Fruit fly (Drosophila melanogaster) whole organism: ENCODE measurements around the gene AP-1sigma.

Source experiments
- CG8478 ChIP-seq: fragments of >200 bp; optimal IDR thresholded peaks from 2 replicates; lab custom pipeline; 2018; ENCODE audit warnings: inconsistent platforms
- Dll ChIP-seq: fragments of >200 bp; optimal IDR thresholded peaks from 2 replicates; lab custom pipeline; 2017
- EcR ChIP-seq, 2 experiments: fragments of >200 bp; optimal IDR thresholded peaks; 2 replicates each; lab custom pipeline; 2017; ENCODE audit warnings: missing biosample characterization in 2 of 2, missing genetic modification characterization in 2 of 2, missing genetic modification reagents in 2 of 2
- pan ChIP-seq: fragments of >200 bp; optimal IDR thresholded peaks from 2 replicates; lab custom pipeline; 2017
- psq ChIP-seq: fragments of >200 bp; optimal IDR thresholded peaks from 2 replicates; lab custom pipeline; 2017
- usp ChIP-seq: fragments of >200 bp; optimal IDR thresholded peaks from 2 replicates; lab custom pipeline; 2017; ENCODE audit warnings: missing biosample characterization, missing genetic modification characterization, mixed read lengths

The AP-1sigma gene

DNA sequence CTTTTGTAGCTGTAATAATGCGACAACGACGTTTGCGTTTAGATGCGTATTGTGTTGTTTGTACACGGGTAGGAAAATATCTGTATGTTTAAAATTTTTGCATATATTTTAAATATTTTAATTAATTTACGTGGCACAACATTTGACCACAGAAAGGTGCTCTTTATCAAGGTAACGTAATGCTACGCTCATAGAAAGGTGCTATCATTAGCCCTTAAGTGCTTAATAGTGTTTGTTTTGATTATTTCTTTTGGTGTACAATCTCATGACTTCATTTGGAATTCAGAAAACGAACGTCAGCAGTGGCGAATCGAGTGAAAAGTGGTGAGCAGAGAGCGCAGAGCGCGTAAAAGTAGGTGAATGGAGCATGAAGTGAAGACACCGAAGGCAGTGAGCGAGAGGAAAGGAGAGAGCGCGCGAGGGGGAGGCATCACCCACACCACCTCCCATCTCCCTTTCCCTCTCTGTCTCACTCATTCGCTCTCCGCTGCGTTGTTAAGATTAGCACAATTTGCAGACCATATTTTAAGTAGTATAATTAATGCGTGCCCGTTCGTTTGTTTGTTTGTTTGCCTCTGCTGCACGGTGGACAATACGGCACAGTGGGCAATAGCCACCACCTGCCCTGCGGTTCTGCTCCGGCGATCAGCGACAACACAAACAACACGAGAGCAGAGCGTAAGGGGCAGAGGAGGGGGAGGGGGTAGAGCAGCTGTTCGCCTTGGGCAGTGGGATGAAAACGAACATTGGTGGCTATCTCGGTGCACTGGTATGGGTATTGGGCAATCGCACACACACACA is 36.5 kb upstream of the AP-1sigma start:
- no peak for TF ChIP-seq EcR (GFP tag; optimal IDR thresholded peaks at IDR 0.05; lab: Kevin White, UChicago)
- no peak for TF ChIP-seq usp
- no peak for TF ChIP-seq Dll
- no peak for TF ChIP-seq pan (lab: Kevin White, UChicago)
- TF ChIP-seq psq, result no peak
- no peak for TF ChIP-seq CG8478

DNA sequence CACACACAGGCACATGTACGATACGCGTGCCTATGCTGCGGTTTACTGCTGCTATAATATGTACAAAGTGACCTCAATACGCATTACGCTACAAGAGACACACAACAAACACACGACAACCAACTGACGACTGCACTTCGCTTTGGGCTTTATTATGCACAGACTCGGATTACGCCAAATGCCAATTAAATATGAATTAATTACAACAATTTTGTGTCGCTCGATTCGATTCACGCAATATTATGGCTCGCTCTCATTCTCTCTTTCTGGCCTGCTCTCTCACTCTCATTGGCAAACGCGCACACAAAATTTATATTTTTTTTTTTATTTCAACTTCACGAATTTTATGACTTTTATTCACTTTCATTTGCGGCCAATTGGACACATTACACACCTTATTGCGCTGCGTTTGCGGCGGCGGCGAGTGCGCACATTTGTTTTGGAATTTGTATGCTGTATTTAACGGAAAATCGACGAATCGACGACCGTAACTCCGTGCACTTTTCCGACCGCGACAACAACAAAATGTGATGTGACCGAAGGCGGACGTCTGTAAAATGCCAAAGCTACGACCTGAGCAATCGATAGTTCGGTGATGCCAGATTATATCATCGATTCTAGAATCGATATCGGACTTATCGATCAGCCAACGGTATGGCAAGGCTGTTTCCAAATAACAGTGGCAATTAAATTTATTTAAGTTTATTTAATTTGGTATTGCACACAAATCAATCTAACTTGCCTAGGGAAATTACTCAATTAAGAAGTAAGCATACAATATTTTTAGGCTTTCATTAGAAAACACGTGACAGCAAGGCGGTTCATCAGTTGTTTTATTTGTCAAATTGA is 35.7 kb upstream of the AP-1sigma start, which contains the start of the genes sba and CG31141:
TSS of gene sba (minus strand) at position 472 of the 849 bp plus-strand sequence.
TSS of gene CG31141 (plus strand) at position 799 of the 849 bp plus-strand sequence.
- TF ChIP-seq EcR (GFP tag; optimal IDR thresholded peaks at IDR 0.05; lab: Kevin White, UChicago) (no peak), CG8478 (no peak), usp (no peak), pan (lab: Kevin White, UChicago) (no peak)

DNA sequence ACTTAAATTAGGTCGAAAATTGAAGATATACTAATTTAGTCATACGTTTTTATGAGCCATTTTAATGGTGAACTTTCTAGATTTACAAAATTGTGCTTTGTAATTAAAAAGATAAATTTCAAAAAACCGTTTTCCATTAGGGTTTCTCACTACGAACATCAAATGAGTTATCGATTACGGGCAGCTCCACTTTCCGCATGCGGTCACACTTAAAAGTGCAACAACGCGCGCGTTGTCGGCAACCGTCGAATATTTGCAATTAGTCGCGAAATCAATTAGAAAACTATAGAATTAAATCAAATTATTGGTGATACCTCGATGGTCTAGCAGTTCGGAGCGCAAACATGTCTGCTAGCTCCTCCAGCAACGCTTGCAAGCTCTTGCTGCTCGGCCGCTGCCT is 34.3 kb upstream of the AP-1sigma start, which contains the start of gene Ndc1:
TSS of gene Ndc1 (plus strand) at position 200 of the 400 bp plus-strand sequence.
- TF ChIP-seq psq, result no peak
- TF ChIP-seq CG8478, result no peak
- TF ChIP-seq EcR (GFP tag; optimal IDR thresholded peaks at IDR 0.05; lab: Kevin White, UChicago), result no peak
- no peak for TF ChIP-seq Dll

DNA sequence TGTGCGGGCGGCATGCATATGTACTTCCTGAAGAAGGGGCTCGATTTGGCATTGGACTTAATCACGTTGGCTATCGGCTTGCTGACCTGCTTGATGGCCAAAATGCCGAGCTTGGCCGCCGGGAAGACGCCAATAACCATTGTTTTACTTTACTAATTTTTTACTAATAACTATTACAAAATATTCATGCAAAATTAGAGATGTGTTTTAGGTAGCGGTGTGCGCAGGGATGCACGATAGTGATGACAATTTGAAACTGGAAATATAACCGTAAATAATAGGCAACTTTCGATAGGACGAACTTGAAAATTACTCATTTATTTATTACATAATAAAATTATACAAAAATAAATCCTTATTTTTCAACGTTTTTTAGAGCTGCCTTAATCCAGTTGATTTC is 31.0 kb upstream of the AP-1sigma start, which contains the start of gene CG13601:
TSS of gene CG13601 (minus strand) at position 206 of the 400 bp plus-strand sequence.
- TF ChIP-seq pan (lab: Kevin White, UChicago) (no peak), usp (no peak), psq (no peak), Dll (no peak), CG8478 (no peak), EcR (GFP tag; optimal IDR thresholded peaks at IDR 0.05; lab: Kevin White, UChicago) (no peak)

DNA sequence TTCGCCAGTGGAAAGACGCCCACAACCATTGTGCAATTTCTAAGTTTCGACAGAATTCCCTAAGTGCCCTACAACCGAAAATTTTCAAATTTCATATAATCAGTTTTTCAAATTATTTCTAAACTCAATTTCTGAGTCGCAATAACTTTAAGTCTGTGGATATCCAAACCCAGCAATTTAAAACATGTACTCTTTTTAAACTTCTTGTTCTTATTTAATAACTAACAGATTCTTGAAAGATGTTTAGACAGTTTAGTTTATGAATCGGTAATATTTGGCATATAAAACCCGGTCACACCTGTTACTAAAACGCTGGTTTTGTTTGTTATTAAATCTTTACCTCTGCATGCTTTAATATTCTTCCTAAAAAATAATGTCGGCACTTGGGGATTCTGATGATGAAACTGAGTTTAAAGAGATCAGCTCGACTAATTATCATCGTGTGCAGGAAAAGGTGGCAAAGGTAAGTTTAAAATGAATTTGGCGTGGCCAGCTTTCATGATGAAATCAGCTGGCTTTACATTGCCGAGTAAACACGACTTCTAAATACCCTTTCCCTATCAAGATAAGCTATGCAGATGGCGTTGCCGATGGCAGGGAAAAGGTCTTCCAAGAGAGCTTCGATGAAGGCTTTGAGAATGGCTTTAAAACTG is 29.4 kb upstream of the AP-1sigma start, which contains the start of the genes CG43998, CG43999 and CG31142:
TSS of gene CG43998 (minus strand) at position 51 of the 653 bp plus-strand sequence.
TSS of gene CG43999 (minus strand) at position 51 of the 653 bp plus-strand sequence.
TSS of gene CG31142 (plus strand) at position 294 of the 653 bp plus-strand sequence.
- TF ChIP-seq psq (no peak), CG8478 (no peak), pan (lab: Kevin White, UChicago) (no peak), Dll (no peak), EcR (GFP tag; optimal IDR thresholded peaks at IDR 0.05; lab: Kevin White, UChicago) (no peak)

DNA sequence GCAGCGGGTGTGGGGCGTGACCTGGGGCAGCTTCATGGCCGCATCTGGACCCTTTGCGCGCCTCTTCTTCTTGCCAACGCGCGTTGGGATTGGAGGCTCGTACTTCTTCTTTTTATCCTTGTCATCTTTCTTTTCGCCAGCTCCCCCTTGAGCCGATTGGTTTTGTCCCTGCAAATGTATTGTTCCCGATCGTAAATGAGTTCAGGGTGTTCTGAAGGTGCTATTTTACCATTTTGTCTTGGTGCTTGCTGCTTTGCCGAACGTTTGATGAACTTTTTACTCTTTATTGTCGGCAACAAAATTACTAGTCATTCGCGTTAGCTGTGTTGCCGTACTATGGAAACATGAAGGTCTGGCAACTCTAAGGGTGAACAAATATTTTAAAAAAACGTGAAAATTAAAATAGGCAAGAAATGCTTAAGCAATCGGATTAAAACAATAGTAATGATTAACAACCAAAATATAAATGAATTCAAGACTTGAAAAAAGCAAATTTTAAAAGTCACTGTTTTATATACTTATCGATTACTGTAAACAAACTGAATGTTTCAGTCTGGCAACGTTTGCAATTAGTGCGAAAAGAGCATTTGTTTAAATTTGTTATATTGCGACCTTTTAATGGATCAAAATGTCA is 27.2 kb upstream of the AP-1sigma start, which contains the start of the genes Rpt2 and CG13599:
TSS of gene Rpt2 (minus strand) at position 464 of the 634 bp plus-strand sequence.
TSS of gene CG13599 (plus strand) at position 545 of the 634 bp plus-strand sequence.
- TF ChIP-seq Dll, result no peak
- TF ChIP-seq pan (lab: Kevin White, UChicago), result no peak

DNA sequence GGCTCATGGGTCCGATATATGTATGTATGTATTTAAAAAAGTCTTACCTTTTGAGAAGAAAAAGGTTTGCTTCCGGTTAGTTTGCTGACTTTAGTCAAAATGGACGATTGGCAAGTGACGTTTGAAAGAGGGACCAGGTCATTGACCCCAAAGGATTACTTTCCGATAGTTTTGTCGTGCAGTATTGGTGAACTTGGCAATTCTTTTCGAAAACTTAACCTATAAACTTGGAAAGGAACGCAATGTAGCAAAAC is 25.1 kb upstream of the AP-1sigma start, which contains the start of gene RpS19b:
TSS of gene RpS19b (minus strand) at position 101 of the 254 bp plus-strand sequence.
- no peak for TF ChIP-seq psq
- no peak for TF ChIP-seq pan (lab: Kevin White, UChicago)
- TF ChIP-seq EcR (GFP tag; optimal IDR thresholded peaks at IDR 0.05; lab: Kevin White, UChicago), result no peak
- no peak for TF ChIP-seq usp
- TF ChIP-seq Dll, result no peak
- no peak for TF ChIP-seq CG8478

DNA sequence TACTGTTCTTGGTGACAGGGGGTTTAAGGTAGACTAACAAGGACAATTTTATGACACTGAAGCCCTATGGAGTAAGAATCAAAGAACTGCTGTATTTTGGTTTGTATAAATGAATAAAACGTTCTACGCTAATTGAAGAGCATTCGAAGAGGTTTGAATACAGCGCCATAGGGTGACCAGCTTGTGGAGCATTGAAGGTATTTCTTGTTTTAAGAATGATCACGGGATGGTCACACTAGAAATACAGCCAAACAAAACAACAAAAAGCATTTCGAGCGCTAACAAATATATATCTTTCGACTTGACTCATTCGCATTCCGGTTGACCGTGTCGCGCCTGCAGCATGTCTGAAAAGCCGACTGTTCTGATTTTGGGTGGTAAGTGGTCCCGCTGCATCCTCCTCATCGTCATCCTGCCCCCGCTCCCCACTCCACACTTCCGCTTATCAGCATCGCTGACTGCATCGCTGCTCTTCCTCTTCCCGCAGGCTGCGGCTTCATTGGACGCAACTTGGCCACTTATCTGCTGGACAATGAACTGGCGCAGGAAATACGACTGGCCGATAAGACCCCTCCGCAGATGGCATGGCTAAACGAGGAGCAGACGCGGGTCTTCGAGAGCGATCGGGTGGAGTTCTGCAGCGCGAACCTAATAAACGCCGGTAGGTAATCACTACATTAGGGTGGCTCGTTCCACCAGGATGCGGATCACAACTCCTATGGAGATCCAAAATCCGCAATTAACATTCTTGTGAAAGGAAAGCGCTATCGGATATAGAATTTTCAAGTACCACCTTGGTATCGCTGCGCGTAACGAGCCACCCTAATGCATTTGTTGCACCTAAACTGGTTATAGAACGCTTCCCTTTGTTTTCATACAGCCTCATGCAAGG is 24.5 kb upstream of the AP-1sigma start, which contains the start of gene CG5854:
TSS of gene CG5854 (plus strand) at position 229 of the 892 bp plus-strand sequence.
- TF ChIP-seq Dll (no peak), EcR (GFP tag; optimal IDR thresholded peaks at IDR 0.05; lab: Kevin White, UChicago) (no peak), psq (no peak)

DNA sequence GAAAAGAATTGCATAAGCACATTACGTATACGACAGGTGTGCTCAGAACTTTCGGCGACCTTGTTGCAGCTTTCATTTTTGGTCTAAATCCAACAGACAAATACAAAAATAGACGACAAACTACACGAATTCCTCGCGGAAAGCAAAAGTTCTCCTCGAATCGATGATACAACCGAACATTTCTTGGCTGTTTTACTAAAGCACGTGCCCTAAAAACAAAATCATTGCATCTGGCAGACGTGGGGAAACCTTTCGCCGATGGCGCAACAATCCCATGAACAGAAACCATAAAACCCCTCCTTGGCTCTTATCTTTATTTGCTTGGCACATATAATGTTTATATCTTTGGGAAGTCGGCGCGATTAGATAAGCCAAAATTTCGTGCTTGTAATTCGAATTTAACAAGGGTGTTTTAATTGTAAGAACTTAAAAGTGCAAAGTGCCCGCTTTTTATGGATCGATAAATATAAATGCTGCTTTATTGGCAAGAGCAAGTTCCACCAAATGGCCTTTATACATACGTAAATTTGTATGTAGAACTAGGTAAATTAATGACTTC is 19.8 kb upstream of the AP-1sigma start:
- TF ChIP-seq EcR (GFP tag; optimal IDR thresholded peaks at IDR 0.05; lab: Kevin White, UChicago) (no peak), usp (no peak), psq (no peak), pan (lab: Kevin White, UChicago) (no peak), CG8478 (no peak), Dll (no peak)

DNA sequence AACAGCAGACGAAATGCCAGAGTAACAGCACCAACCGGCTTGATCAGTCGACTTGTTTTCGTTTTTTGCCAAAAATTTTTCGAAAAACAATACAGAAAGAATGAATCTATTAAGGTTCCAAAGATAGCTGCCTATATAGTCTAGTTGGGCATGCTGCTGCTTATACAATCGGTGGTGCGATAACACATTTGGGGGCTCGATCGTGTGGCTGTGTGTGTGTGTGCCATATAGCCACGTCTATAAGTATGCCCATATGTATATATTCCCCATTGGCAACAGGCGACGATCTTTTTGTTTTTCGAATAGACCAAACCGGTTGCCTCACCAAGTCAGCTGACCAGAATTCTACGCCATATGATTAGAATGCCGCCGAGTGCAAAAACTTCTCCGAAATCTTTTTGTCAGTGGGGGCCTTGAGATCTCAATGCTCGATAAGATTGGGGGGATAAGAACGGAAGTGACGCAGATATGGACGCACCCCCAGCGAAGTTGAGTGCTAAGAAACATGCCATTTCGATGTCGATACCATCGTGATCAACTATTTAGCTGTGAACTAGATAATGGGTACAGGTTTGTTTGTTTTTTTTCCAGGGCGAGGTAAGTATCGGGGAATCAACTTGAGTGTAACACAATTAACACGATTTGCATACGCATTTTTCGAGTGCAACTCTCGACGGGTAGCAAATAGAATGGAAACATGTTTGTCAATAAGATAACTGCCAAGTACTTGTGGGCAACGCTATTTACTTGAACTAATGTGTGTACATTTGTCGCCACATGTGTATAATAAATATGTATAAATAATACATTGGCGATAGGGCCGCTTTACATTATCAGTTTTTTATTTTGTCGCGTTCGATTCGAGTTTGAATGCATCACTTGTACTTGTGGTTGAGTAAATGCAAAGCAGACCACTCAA is 18.3 kb upstream of the AP-1sigma start:
- no peak for TF ChIP-seq Dll
- TF ChIP-seq usp, result no peak
- no peak for TF ChIP-seq pan (lab: Kevin White, UChicago)
- no peak for TF ChIP-seq psq
- no peak for TF ChIP-seq CG8478
- TF ChIP-seq EcR (GFP tag; optimal IDR thresholded peaks at IDR 0.05; lab: Kevin White, UChicago), result no peak
